Worm (Caenorhabditis elegans) whole organism, mixed stage, embryonic: ENCODE measurements around the gene snpc-1.3.

Experiments used
- M03D4.4 ChIP-seq: sonication (generic microtip); optimal IDR thresholded peaks from 2 replicates; lab custom pipeline; 2017; ENCODE audit warnings: mild to moderate bottlenecking, missing genetic modification characterization, missing compliant biosample characterization
- bed-3 ChIP-seq: fragments of 200-800 bp; sonication (Bioruptor generic); optimal IDR thresholded peaks from 3 replicates; lab custom pipeline; 2018; ENCODE audit warnings: mild to moderate bottlenecking, missing genetic modification characterization, moderate library complexity, missing compliant biosample characterization
- blmp-1 ChIP-seq: fragments of 150-350 bp; optimal IDR thresholded peaks from 2 replicates; lab custom pipeline; 2014; ENCODE audit warnings: missing biosample characterization, missing genetic modification characterization
- ceh-43 ChIP-seq: fragments of 200-800 bp; sonication (Bioruptor generic); optimal IDR thresholded peaks from 2 replicates; lab custom pipeline; 2018; ENCODE audit warnings: mild to moderate bottlenecking, missing genetic modification characterization, moderate library complexity, missing compliant biosample characterization
- ceh-83 ChIP-seq: fragments of 200-800 bp; sonication (Bioruptor generic); optimal IDR thresholded peaks from 2 replicates; lab custom pipeline; 2018; ENCODE audit warnings: mild to moderate bottlenecking, missing genetic modification characterization, missing compliant biosample characterization
- cnd-1 ChIP-seq: fragments of 200-800 bp; sonication (Bioruptor generic); optimal IDR thresholded peaks from 2 replicates; lab custom pipeline; 2018; ENCODE audit warnings: mild to moderate bottlenecking, missing genetic modification characterization, missing compliant biosample characterization
- drap-1 ChIP-seq: fragments of 200-800 bp; sonication (Bioruptor generic); optimal IDR thresholded peaks from 3 replicates; lab custom pipeline; 2018; ENCODE audit warnings: mild to moderate bottlenecking, missing genetic modification characterization, missing compliant biosample characterization
- elt-1 ChIP-seq: sonication (generic microtip); optimal IDR thresholded peaks from 2 replicates; lab custom pipeline; 2017; ENCODE audit warnings: missing genetic modification characterization, mild to moderate bottlenecking, missing compliant biosample characterization, antibody characterized with exemption, moderate library complexity, borderline replicate concordance; ENCODE audit not compliant: insufficient read depth
- elt-3 ChIP-seq: fragments of 150-350 bp; optimal IDR thresholded peaks from 2 replicates; lab custom pipeline; 2014; ENCODE audit warnings: missing biosample characterization, missing genetic modification characterization
- flh-1 ChIP-seq: fragments of 200-800 bp; sonication (Bioruptor generic); optimal IDR thresholded peaks from 2 replicates; lab custom pipeline; 2018; ENCODE audit warnings: mild to moderate bottlenecking, missing genetic modification characterization, moderate library complexity, missing compliant biosample characterization
- ham-2 ChIP-seq: fragments of 200-800 bp; sonication (Bioruptor generic); optimal IDR thresholded peaks from 2 replicates; lab custom pipeline; 2018; ENCODE audit warnings: mild to moderate bottlenecking, missing genetic modification characterization, missing compliant biosample characterization
- hlh-1 ChIP-seq: fragments of 150-350 bp; optimal IDR thresholded peaks from 2 replicates; lab custom pipeline; 2014; ENCODE audit warnings: missing biosample characterization, missing genetic modification reagents, missing genetic modification characterization
- lin-13 ChIP-seq: fragments of 150-350 bp; optimal IDR thresholded peaks from 2 replicates; lab custom pipeline; 2014; ENCODE audit warnings: missing biosample characterization, missing genetic modification characterization
- lsy-2 ChIP-seq: fragments of 150-350 bp; optimal IDR thresholded peaks from 2 replicates; lab custom pipeline; 2014; ENCODE audit warnings: missing biosample characterization, missing genetic modification characterization
- mab-5 ChIP-seq: fragments of 150-350 bp; optimal IDR thresholded peaks from 2 replicates; lab custom pipeline; 2014; ENCODE audit warnings: missing biosample characterization, missing genetic modification characterization
- mep-1 ChIP-seq: fragments of 150-350 bp; optimal IDR thresholded peaks from 2 replicates; lab custom pipeline; 2017; ENCODE audit warnings: missing biosample characterization, missing genetic modification reagents, missing genetic modification characterization, inconsistent platforms
- nhr-12 ChIP-seq: fragments of 150-350 bp; optimal IDR thresholded peaks from 2 replicates; lab custom pipeline; 2014; ENCODE audit warnings: missing biosample characterization, missing genetic modification characterization
- nhr-2 ChIP-seq: fragments of 150-350 bp; optimal IDR thresholded peaks from 2 replicates; lab custom pipeline; 2014; ENCODE audit warnings: missing biosample characterization, missing genetic modification characterization
- nhr-237 ChIP-seq: fragments of 150-350 bp; optimal IDR thresholded peaks from 2 replicates; lab custom pipeline; 2014; ENCODE audit warnings: missing biosample characterization, missing genetic modification characterization
- nhr-28 ChIP-seq: fragments of 150-350 bp; optimal IDR thresholded peaks from 2 replicates; lab custom pipeline; 2014; ENCODE audit warnings: missing biosample characterization, missing genetic modification characterization
- nhr-76 ChIP-seq: sonication (generic microtip); optimal IDR thresholded peaks from 2 replicates; lab custom pipeline; 2017; ENCODE audit warnings: missing biosample characterization, missing genetic modification characterization
- pha-4 ChIP-seq: fragments of 150-350 bp; optimal IDR thresholded peaks from 2 replicates; lab custom pipeline; 2018; ENCODE audit warnings: missing biosample characterization, missing genetic modification reagents, missing genetic modification characterization
- sem-2 ChIP-seq: fragments of 200-800 bp; sonication (Bioruptor generic); optimal IDR thresholded peaks from 2 replicates; lab custom pipeline; 2018; ENCODE audit warnings: mild to moderate bottlenecking, missing genetic modification characterization, missing compliant biosample characterization
- tbx-8 ChIP-seq: fragments of 200-800 bp; sonication (Bioruptor generic); optimal IDR thresholded peaks from 2 replicates; lab custom pipeline; 2018; ENCODE audit warnings: mild to moderate bottlenecking, missing genetic modification characterization, moderate library complexity, missing compliant biosample characterization
- unc-120 ChIP-seq: sonication (generic microtip); optimal IDR thresholded peaks from 2 replicates; lab custom pipeline; 2017; ENCODE audit warnings: missing genetic modification characterization, missing compliant biosample characterization; ENCODE audit not compliant: poor library complexity, severe bottlenecking
- unc-39 ChIP-seq: fragments of 150-350 bp; optimal IDR thresholded peaks from 2 replicates; lab custom pipeline; 2014; ENCODE audit warnings: missing biosample characterization, missing genetic modification characterization
- unc-62 ChIP-seq: fragments of 150-350 bp; optimal IDR thresholded peaks from 2 replicates; lab custom pipeline; 2014; ENCODE audit warnings: missing biosample characterization, missing genetic modification reagents, missing genetic modification characterization
- ztf-11 ChIP-seq: fragments of 150-350 bp; optimal IDR thresholded peaks from 2 replicates; lab custom pipeline; 2014; ENCODE audit warnings: missing biosample characterization, missing genetic modification characterization

snpc-1.3 gene

DNA sequence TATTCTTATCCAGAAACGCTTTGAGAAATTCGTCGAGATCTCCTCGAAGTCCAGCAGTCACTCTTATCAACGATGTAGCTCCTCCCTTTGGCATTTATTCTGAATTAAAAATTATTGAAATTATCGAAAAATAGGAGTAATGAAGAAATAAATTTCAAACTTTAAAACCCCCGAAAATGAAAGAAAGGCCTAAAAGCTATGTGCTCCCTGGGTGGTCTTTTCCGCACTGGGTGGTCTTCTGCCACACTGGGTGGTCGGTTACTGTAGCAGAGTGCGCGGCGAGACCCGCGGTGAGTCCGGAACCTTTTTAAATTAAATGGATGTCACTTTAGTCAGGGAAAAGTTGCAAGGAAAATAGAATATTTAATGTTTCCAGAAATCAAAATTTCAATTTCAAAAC lies at the start of gene snpc-1.3:
Gene snpc-1.3, minus strand, starts transcription at position 101 of the 400 bp plus-strand sequence.
- TF ChIP-seq ham-2 (no peak), lsy-2 (tag; lab: Kevin White, UChicago) (no peak), ceh-83 (GFP tag; lab: Kevin White, UChicago) (no peak), flh-1 (GFP tag; lab: Kevin White, UChicago) (no peak), pha-4 (tag; lab: Kevin White, UChicago) (no peak), nhr-2 (no peak), tbx-8 (no peak), lin-13 (no peak), elt-3 (no peak), unc-62 (GFP tag; lab: Kevin White, UChicago) (no peak), ceh-43 (GFP tag; lab: Kevin White, UChicago) (no peak), elt-1 (tag; lab: Kevin White, UChicago) (no peak), nhr-28 (tag; lab: Kevin White, UChicago) (no peak), nhr-12 (tag; lab: Kevin White, UChicago) (no peak), ztf-11 (no peak), unc-39 (tag; lab: Kevin White, UChicago) (no peak), mab-5 (tag; lab: Kevin White, UChicago) (no peak), hlh-1 (no peak), M03D4.4 (no peak)
- TF ChIP-seq, all 35 proteins: peak for 0

DNA sequence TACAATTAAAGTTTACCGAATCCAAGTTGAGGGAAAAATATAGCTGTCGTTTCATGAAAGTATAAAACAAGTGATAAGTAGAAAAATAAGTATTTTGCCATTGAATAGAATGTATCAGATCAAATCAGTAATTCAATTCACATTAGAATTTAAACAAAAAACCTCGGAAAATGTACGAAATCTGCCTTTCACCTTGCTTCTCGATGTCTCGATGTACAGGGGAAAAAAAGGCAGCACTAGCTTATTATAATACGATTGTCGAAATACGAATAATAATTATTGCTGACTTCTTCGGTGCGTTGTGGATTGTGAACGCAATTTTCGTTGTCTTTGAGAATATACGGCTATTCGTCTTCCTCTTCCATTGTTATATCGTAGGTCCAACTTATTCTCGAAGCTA lies 49.8 kb upstream of the snpc-1.3 start, which contains the start of gene grl-18:
Gene grl-18, minus strand, starts transcription at position 101 of the 400 bp plus-strand sequence.
- no peak for TF ChIP-seq unc-62 (GFP tag; lab: Kevin White, UChicago)
- no peak for TF ChIP-seq mep-1 (tag; lab: Kevin White, UChicago)
- no peak for TF ChIP-seq nhr-28 (tag; lab: Kevin White, UChicago)
- TF ChIP-seq M03D4.4 = no peak
- no peak for TF ChIP-seq unc-39 (tag; lab: Kevin White, UChicago)
- TF ChIP-seq mab-5 (tag; lab: Kevin White, UChicago) = no peak
- TF ChIP-seq pha-4 (tag; lab: Kevin White, UChicago) = no peak

DNA sequence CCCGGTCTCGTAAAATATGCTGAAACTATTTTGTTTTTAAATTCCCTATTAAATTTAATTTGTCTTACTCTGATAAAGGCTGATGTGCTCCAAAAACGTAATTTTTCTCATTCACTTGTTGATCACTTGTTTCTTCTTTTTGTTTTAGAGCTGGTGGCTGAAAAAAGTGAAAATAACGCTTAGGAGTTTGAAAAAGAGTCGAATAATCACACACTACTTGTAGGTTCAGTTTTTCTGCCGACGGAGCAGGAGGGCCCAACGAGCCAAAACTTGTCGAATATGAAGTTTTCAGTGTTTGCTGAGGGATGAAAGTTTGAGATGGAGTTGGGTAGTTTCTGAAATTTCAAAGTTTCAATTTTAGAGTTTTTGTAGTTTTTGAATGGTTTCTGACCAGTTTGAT lies 48.2 kb upstream of the snpc-1.3 start:
- no peak for TF ChIP-seq unc-62 (GFP tag; lab: Kevin White, UChicago)
- no peak for TF ChIP-seq lin-13
- TF ChIP-seq nhr-76 (tag; lab: Kevin White, UChicago) = no peak
- no peak for TF ChIP-seq ham-2
- no peak for TF ChIP-seq sem-2 (GFP tag; lab: Kevin White, UChicago)
- TF ChIP-seq ceh-83 (GFP tag; lab: Kevin White, UChicago) = no peak
- TF ChIP-seq nhr-28 (tag; lab: Kevin White, UChicago) = no peak
- no peak for TF ChIP-seq unc-39 (tag; lab: Kevin White, UChicago)
- TF ChIP-seq blmp-1 = no peak
- no peak for TF ChIP-seq pha-4 (tag; lab: Kevin White, UChicago)
- no peak for TF ChIP-seq cnd-1
- TF ChIP-seq, all 35 proteins: peak for 0

DNA sequence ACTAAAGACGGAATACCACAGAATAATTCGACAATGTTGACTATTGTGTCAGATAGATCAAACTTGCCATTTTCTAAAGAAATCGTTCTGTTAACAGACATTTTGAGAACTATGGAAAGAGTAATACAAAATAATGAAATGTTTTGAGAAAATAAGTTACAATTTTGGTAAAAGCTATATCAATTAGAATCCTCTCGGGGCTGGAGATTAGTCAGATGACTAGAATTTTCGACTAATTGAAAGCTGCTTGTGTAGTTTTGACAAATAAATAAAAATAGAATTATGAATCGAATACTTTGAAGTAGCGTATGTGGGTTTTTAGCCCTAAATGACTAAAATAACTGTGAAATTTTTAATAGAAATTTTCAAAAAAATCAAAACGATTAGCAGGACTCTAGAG lies 45.9 kb upstream of the snpc-1.3 start, which contains the start of gene srg-65:
Gene srg-65, minus strand, starts transcription at position 101 of the 400 bp plus-strand sequence.
- TF ChIP-seq tbx-8 = no peak
- TF ChIP-seq unc-39 (tag; lab: Kevin White, UChicago) = no peak
- no peak for TF ChIP-seq pha-4 (tag; lab: Kevin White, UChicago)

DNA sequence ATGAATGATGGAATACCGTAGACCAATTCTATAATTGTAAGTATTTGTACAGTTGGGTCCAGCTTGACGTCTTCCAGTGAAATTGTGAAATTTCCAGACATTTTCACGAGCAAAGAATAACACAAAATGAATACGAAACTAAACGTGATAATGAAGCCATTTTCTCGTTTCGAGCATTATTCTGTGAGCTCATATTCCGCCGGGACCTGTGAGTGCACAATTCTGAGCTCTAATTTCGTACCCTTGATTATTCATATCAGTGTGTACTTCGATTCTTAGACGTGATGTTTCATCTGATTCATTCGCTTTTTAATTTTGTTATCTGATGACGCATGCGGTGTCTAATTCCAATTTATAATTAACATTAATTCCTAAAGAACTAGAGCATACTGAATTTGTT lies 43.3 kb upstream of the snpc-1.3 start, which contains the start of gene srg-66:
Gene srg-66, minus strand, starts transcription at position 101 of the 400 bp plus-strand sequence.
- TF ChIP-seq nhr-237 (tag; lab: Kevin White, UChicago) (no peak), flh-1 (GFP tag; lab: Kevin White, UChicago) (no peak), tbx-8 (no peak), ham-2 (no peak), lin-13 (no peak), nhr-28 (tag; lab: Kevin White, UChicago) (no peak)
- TF ChIP-seq, all 35 proteins: peak for 0

DNA sequence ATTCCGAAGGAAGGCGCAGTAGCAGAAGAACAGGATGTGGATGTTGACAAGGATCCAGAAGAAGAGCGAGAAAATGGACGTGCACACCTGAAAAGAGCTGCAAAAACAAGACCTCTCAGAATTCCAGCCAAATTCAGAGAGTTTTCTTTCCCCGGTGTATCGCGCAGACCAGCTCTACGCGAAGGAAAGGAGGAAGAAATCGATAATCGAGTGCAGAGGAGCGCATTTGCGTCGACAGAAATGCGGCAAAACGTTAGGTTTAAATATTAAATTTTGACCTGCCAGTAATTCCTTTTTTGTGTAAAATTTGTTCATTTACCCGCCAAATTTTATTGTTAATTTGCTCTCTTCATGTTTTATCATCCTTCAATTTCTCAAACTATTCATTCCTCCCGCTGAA lies 38.8 kb upstream of the snpc-1.3 start:
- no peak for TF ChIP-seq ceh-83 (GFP tag; lab: Kevin White, UChicago)
- TF ChIP-seq ceh-43 (GFP tag; lab: Kevin White, UChicago) = no peak
- TF ChIP-seq elt-1 (tag; lab: Kevin White, UChicago) = no peak
- no peak for TF ChIP-seq drap-1
- TF ChIP-seq M03D4.4 = no peak
- no peak for TF ChIP-seq mab-5 (tag; lab: Kevin White, UChicago)
- TF ChIP-seq ham-2 = no peak
- TF ChIP-seq bed-3 (GFP tag; lab: Kevin White, UChicago) = no peak
- no peak for TF ChIP-seq unc-120 (tag; lab: Kevin White, UChicago)
- no peak for TF ChIP-seq lin-13
- TF ChIP-seq ztf-11 = no peak
- TF ChIP-seq nhr-12 (tag; lab: Kevin White, UChicago) = no peak
- no peak for TF ChIP-seq nhr-28 (tag; lab: Kevin White, UChicago)
